Fruit fly (Drosophila melanogaster) S2 (cell line): ENCODE data around the gene Jon66Ci.

Source experiments
- CG8478 ChIP-seq: fragments of >200 bp; optimal IDR thresholded peaks from 2 replicates; lab custom pipeline; 2018
- CTCF ChIP-seq, 2 experiments: fragments of >200 bp; optimal IDR thresholded peaks; 2 replicates each; lab custom pipeline; 2018

DNA sequence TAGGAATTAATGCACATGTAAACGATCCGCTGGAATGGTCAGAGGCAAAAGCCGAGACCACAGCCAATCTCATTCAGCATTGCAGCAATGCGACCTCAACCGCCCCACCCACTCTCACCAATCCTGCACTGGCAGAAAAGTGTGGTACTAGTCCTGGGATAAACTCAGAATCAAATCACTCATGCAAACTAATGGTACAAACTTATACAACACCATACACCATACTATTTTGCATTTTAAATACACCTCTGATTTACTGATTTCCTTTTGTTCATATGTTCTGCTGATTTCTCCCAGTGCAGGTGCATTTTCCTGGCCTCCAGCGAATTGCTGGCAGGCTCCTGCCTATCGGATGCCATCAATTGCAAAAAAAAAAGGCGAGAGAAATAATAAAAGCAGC lies 27.6 kb downstream of the Jon66Ci start:
- TF ChIP-seq CG8478 (lab: Kevin White, UChicago) (no peak), CTCF (optimal IDR thresholded peaks at IDR 0.05; lab: Kevin White, UChicago) (no peak)
